Fruit fly (Drosophila melanogaster) whole organism, embryonic: ENCODE results near the gene PLCXD.

Experiments
- CG1602 ChIP-seq: fragments of 200-800 bp; sonication (Bioruptor generic); optimal IDR thresholded peaks from 3 replicates; lab custom pipeline; 2016; ENCODE audit warnings: missing biosample characterization, missing genetic modification characterization
- CG8765 ChIP-seq: fragments of 200-800 bp; sonication (Bioruptor generic); IDR thresholded peaks from 2 replicates; pipeline ENCODE4 v1.3.6; 2022; ENCODE audit warnings: missing biosample characterization, missing genetic modification characterization
- Dll ChIP-seq: fragments of 200-800 bp; sonication (Bioruptor generic); IDR thresholded peaks from 4 replicates; pipeline ENCODE4 v1.3.6; 2022; ENCODE audit warnings: missing biosample characterization, missing genetic modification characterization; ENCODE audit not compliant: partially characterized antibody

- TF ChIP-seq Dll (no peak), CG1602 (GFP tag; lab: Kevin White, UChicago) (no peak), CG8765 (GFP tag; lab: Robert Waterston, UW) (no peak)
These were observed 39.9 kb downstream of the PLCXD start for dm6 chr2L:12089145-12089544.
